Fruit fly (Drosophila melanogaster) whole organism, prepupa: Measurements from ENCODE around the gene CG5280.

Experiments
- Blimp-1 ChIP-seq: fragments of 200-800 bp; sonication (Bioruptor generic); optimal IDR thresholded peaks from 3 replicates; lab custom pipeline; 2017; ENCODE audit warnings: missing biosample characterization, missing genetic modification characterization, mild to moderate bottlenecking, moderate library complexity, missing genetic modification reagents
- CG6163 ChIP-seq: fragments of 200-800 bp; sonication (Bioruptor generic); IDR thresholded peaks from 3 replicates; pipeline ENCODE4 v1.3.6; 2022; ENCODE audit warnings: missing biosample characterization, missing genetic modification characterization
- CG8119 ChIP-seq: fragments of 200-800 bp; sonication (Bioruptor generic); IDR thresholded peaks from 3 replicates; pipeline ENCODE4 v1.3.6; 2022; ENCODE audit warnings: missing biosample characterization, missing genetic modification characterization
- OdsH ChIP-seq: fragments of 200-800 bp; sonication (Bioruptor generic); optimal IDR thresholded peaks from 3 replicates; lab custom pipeline; 2016; ENCODE audit warnings: missing biosample characterization, missing genetic modification characterization
- dac ChIP-seq: fragments of 200-800 bp; sonication (Bioruptor generic); optimal IDR thresholded peaks from 2 replicates; lab custom pipeline; 2017; ENCODE audit warnings: missing biosample characterization, mild to moderate bottlenecking, missing genetic modification characterization
- topi ChIP-seq: fragments of 200-800 bp; sonication (Bioruptor generic); optimal IDR thresholded peaks from 3 replicates; lab custom pipeline; 2016; ENCODE audit warnings: missing biosample characterization, missing genetic modification characterization

- TF ChIP-seq dac: no peak
- no peak for TF ChIP-seq CG8119
- no peak for TF ChIP-seq OdsH (GFP tag; lab: Kevin White, UChicago)
- no peak for TF ChIP-seq Blimp-1 (GFP tag; lab: Kevin White, UChicago)
- peak; percentile 61 for TF ChIP-seq CG6163 (GFP tag; lab: Robert Waterston, UW)
- TF ChIP-seq topi (GFP tag; lab: Kevin White, UChicago): no peak
These were observed 21.7 kb upstream of the CG5280 start for dm6 chr3L:9011485-9012389.
